Fruit fly (Drosophila melanogaster) whole organism: ENCODE results near the gene CG1951.
A peak's percentile ranks its signal among the peaks of the same experiment; 100 is the strongest.

Experiments
- CG8478 ChIP-seq: fragments of >200 bp; optimal IDR thresholded peaks from 2 replicates; lab custom pipeline; 2018; ENCODE audit warnings: inconsistent platforms
- Dll ChIP-seq: fragments of >200 bp; optimal IDR thresholded peaks from 2 replicates; lab custom pipeline; 2017
- EcR ChIP-seq, 2 experiments: fragments of >200 bp; optimal IDR thresholded peaks; 2 replicates each; lab custom pipeline; 2017; ENCODE audit warnings: missing biosample characterization in 2 of 2, missing genetic modification characterization in 2 of 2, missing genetic modification reagents in 2 of 2
- pan ChIP-seq: fragments of >200 bp; optimal IDR thresholded peaks from 2 replicates; lab custom pipeline; 2017
- psq ChIP-seq: fragments of >200 bp; optimal IDR thresholded peaks from 2 replicates; lab custom pipeline; 2017
- usp ChIP-seq: fragments of >200 bp; optimal IDR thresholded peaks from 2 replicates; lab custom pipeline; 2017; ENCODE audit warnings: missing biosample characterization, missing genetic modification characterization, mixed read lengths

DNA sequence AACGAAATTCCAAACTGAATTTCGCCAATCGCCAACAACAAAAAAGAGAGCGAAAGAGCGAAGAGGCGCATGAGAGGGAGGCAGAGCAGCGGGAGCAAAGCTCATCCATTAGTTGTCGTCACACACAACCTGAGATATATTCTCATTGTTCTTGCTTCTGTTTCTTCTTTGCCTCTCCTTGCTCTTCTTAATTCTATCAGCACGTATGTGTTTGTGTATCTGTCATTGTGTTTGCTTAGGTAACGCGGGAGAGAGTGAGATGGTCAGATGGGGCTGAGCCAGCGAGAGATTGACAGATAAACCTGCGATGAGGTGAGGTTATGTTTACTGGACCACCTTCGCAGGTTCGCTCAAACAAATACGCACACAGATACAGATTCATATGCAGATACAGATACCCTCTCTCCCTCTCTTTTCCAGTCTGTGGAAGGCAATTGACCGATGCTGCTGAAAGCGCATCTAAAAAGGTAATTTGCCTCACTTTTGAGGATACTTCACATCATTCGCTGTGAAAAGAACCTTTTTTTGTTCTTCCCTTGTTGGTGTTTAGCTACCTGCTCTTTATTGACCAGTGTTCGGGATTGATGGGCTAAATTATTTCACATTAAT, 47.1 kb downstream of the CG1951 start:
- no peak for TF ChIP-seq psq (lab: Kevin White, UChicago)
- peak in 1 of 2 experiments; percentile 0 for TF ChIP-seq EcR (GFP tag; optimal IDR thresholded peaks at IDR 0.05; lab: Kevin White, UChicago)
- no peak for TF ChIP-seq Dll (lab: Kevin White, UChicago)
- TF ChIP-seq CG8478 (lab: Kevin White, UChicago): no peak
- no peak for TF ChIP-seq usp (GFP tag; lab: Kevin White, UChicago)
- TF ChIP-seq pan (lab: Kevin White, UChicago): no peak
